Fruit fly (Drosophila melanogaster): ENCODE measurements around the gene Ogg1.

The Ogg1 gene

DNA sequence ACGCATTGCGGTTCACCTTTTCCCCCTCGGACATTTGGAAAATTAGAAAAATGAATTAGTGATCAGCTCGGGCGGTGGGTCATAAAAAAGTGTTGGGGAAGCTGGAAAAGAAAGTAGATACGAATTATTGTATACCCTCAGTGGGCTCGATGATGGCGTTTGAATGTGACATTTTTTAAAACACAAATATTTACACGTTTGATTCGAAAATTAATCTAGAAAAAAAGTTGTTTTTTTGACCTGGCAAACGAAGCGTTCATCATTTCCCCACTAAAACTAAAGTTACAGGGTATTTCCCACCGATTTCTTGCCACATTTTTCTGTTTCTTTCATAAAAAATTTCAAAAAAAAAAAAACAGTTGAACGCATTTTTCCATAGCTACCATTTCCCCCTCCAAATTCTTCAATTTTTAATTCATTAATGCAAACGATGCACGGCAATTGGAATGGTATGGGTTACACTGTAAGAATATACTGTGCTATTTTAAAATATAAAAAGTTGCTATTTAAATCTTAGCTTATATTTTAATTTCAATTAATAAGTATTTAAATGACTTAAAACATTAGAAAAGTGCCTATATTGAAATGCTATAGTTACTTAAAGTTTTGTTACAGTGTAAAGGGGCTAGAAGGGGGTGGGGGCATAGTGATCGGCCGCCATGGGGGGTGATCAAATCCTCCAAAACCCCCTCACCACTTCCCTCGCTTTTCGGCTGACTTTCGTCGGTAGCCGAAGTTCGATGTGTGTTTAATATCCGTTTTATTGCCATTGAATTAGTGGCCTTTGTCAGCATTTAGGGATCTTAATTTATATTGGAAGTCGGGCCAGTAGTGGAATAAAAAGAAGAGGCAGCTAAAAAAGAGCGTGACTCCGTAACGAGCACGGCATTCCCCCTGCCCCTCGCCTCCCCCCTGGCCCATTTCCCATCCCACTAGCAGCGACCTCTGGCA is 18.5 kb upstream of the Ogg1 start (continued):
- TF ChIP-seq cato (GFP tag; optimal IDR thresholded peaks at IDR 0.05; ENCODE audit: borderline replicate concordance), result no peak
- peak; percentile 51; the same call in 1 of the 2 replicates for TF ChIP-seq CG6272 (GFP tag; IDR thresholded peaks at IDR 0.05)
- 0 out of 3 replicates have a peak, but pooled peaks have one; percentile 33 for TF ChIP-seq CG7357 (GFP tag; IDR thresholded peaks at IDR 0.05)
- TF ChIP-seq org-1 (GFP tag; optimal IDR thresholded peaks at IDR 0.05), result no peak
- TF ChIP-seq CG18011 (GFP tag; optimal IDR thresholded peaks at IDR 0.05), result no peak
- no peak for TF ChIP-seq cg (GFP tag; optimal IDR thresholded peaks at IDR 0.05)
- TF ChIP-seq CG17568 (GFP tag; optimal IDR thresholded peaks at IDR 0.05), result no peak
- TF ChIP-seq CG43689 (GFP tag; IDR thresholded peaks at IDR 0.05), result no peak
- TF ChIP-seq CG18764 (GFP tag; optimal IDR thresholded peaks at IDR 0.05), result no peak
- peak; percentile 9 for TF ChIP-seq tio (GFP tag; optimal IDR thresholded peaks at IDR 0.05)
- no peak for TF ChIP-seq CG7987 (GFP tag; optimal IDR thresholded peaks at IDR 0.05)
- no peak for TF ChIP-seq CG17385 (GFP tag; optimal IDR thresholded peaks at IDR 0.05)
- peak; percentile 27 for TF ChIP-seq CG10209 (GFP tag; optimal IDR thresholded peaks at IDR 0.05)
- peak; percentile 73 for TF ChIP-seq CG10979 (tag; optimal IDR thresholded peaks at IDR 0.05)
- TF ChIP-seq CG1792 (GFP tag; optimal IDR thresholded peaks at IDR 0.05), result no peak
- no peak for TF ChIP-seq CG3065 (GFP tag; optimal IDR thresholded peaks at IDR 0.05)
- TF ChIP-seq Atf-2 (GFP tag; optimal IDR thresholded peaks at IDR 0.05), result no peak
- TF ChIP-seq dimm (GFP tag; IDR thresholded peaks at IDR 0.05), result peak; percentile 15; the same call in 1 of the 2 replicates
- TF ChIP-seq Atf3 (GFP tag; optimal IDR thresholded peaks at IDR 0.05), result peak; percentile 19
- no peak for TF ChIP-seq CG9215 (GFP tag; IDR thresholded peaks at IDR 0.05)
- TF ChIP-seq Dbx (GFP tag; IDR thresholded peaks at IDR 0.05), result no peak
- TF ChIP-seq Fer2 (tag; optimal IDR thresholded peaks at IDR 0.05), result no peak
- no peak for TF ChIP-seq CG12942 (GFP tag; optimal IDR thresholded peaks at IDR 0.05)
- TF ChIP-seq lmd (GFP tag; IDR thresholded peaks at IDR 0.05), result peak; percentile 57
- no peak for TF ChIP-seq CG13624 (GFP tag; optimal IDR thresholded peaks at IDR 0.05)
- TF ChIP-seq gsb-n (tag; optimal IDR thresholded peaks at IDR 0.05), result peak; percentile 40
- no peak for TF ChIP-seq run (tag; optimal IDR thresholded peaks at IDR 0.05)
- TF ChIP-seq schlank (tag; optimal IDR thresholded peaks at IDR 0.05), result no peak
- TF ChIP-seq Hsf (GFP tag; optimal IDR thresholded peaks at IDR 0.05), result peak; percentile 32
- TF ChIP-seq fd3F (GFP tag; optimal IDR thresholded peaks at IDR 0.05), result no peak
- no peak for TF ChIP-seq CG18599 (GFP tag; optimal IDR thresholded peaks at IDR 0.05)
- TF ChIP-seq Rfx (GFP tag; IDR thresholded peaks at IDR 0.05), result 0 out of 2 replicates have a peak, but pooled peaks have one; percentile 7
- TF ChIP-seq zen (tag; optimal IDR thresholded peaks at IDR 0.05), result no peak
- TF ChIP-seq CG12744 (GFP tag; optimal IDR thresholded peaks at IDR 0.05), result no peak
- no peak for TF ChIP-seq pzg (GFP tag; optimal IDR thresholded peaks at IDR 0.05)
- no peak for TF ChIP-seq bowl (GFP tag; IDR thresholded peaks at IDR 0.05)
- TF ChIP-seq stwl (tag; optimal IDR thresholded peaks at IDR 0.05), result no peak
- TF ChIP-seq CG14441 (GFP tag; IDR thresholded peaks at IDR 0.05), result peak; percentile 27; the same call in 1 of the 2 replicates
- TF ChIP-seq caup (GFP tag; optimal IDR thresholded peaks at IDR 0.05; ENCODE audit: severe bottlenecking), result no peak
- peak; percentile 60; the same call in 1 of the 2 replicates for TF ChIP-seq CG10366 (GFP tag; IDR thresholded peaks at IDR 0.05)
- TF ChIP-seq p53 (GFP tag; optimal IDR thresholded peaks at IDR 0.05), result no peak
- no peak for TF ChIP-seq eve (GFP tag; optimal IDR thresholded peaks at IDR 0.05)
- TF ChIP-seq CG9727 (GFP tag; optimal IDR thresholded peaks at IDR 0.05), result peak; percentile 61
- no peak for TF ChIP-seq CG12219 (GFP tag; optimal IDR thresholded peaks at IDR 0.05)
- peak; percentile 75 for TF ChIP-seq CG31441 (GFP tag; IDR thresholded peaks at IDR 0.05)
- TF ChIP-seq CG9932 (GFP tag; IDR thresholded peaks at IDR 0.05), result no peak
- peak; percentile 50 for TF ChIP-seq CG15696 (tag; optimal IDR thresholded peaks at IDR 0.05)
- no peak for TF ChIP-seq TFAM (GFP tag; optimal IDR thresholded peaks at IDR 0.05)
- TF ChIP-seq Mes4 (GFP tag; optimal IDR thresholded peaks at IDR 0.05), result peak; percentile 31
